Worm (Caenorhabditis elegans) whole organism, early embryonic: ENCODE data around the gene T03F7.7.

Source experiments
- B0310.2 ChIP-seq: sonication (generic microtip); optimal IDR thresholded peaks from 2 replicates; lab custom pipeline; 2016; ENCODE audit warnings: mild to moderate bottlenecking, missing genetic modification characterization, missing compliant biosample characterization
- F13C5.2 ChIP-seq: sonication (generic microtip); optimal IDR thresholded peaks from 2 replicates; lab custom pipeline; 2017; ENCODE audit warnings: mild to moderate bottlenecking, missing genetic modification characterization, inconsistent platforms, missing compliant biosample characterization
- aly-1 ChIP-seq: sonication (generic microtip); optimal IDR thresholded peaks from 2 replicates; lab custom pipeline; 2016; ENCODE audit warnings: missing genetic modification characterization, missing compliant biosample characterization
- ama-1 ChIP-seq: fragments of 150-350 bp; optimal IDR thresholded peaks from 2 replicates; lab custom pipeline; 2014
- ceh-13 ChIP-seq: fragments of 200-800 bp; sonication (Bioruptor generic); optimal IDR thresholded peaks from 2 replicates; lab custom pipeline; 2018; ENCODE audit warnings: mild to moderate bottlenecking, missing genetic modification characterization, missing compliant biosample characterization
- ceh-36 ChIP-seq: sonication (generic microtip); optimal IDR thresholded peaks from 2 replicates; lab custom pipeline; 2016; ENCODE audit warnings: missing genetic modification characterization, inconsistent platforms, missing compliant biosample characterization
- ets-7 ChIP-seq: sonication (generic microtip); optimal IDR thresholded peaks from 2 replicates; lab custom pipeline; 2016; ENCODE audit warnings: missing genotype, missing genetic modification characterization, missing compliant biosample characterization
- flt-1 ChIP-seq: fragments of 200-800 bp; sonication (Bioruptor generic); IDR thresholded peaks from 2 replicates; pipeline ENCODE4 v1.3.6; 2022; ENCODE audit warnings: missing genetic modification characterization, missing compliant biosample characterization
- hmbx-1 ChIP-seq: sonication (generic microtip); optimal IDR thresholded peaks from 2 replicates; lab custom pipeline; 2016; ENCODE audit warnings: mild to moderate bottlenecking, missing genetic modification characterization, missing compliant biosample characterization
- hmg-4 ChIP-seq: fragments of 200-800 bp; sonication (Bioruptor generic); optimal IDR thresholded peaks from 2 replicates; lab custom pipeline; 2018; ENCODE audit warnings: mild to moderate bottlenecking, missing genetic modification characterization, missing compliant biosample characterization
- hnd-1 ChIP-seq: sonication (generic microtip); optimal IDR thresholded peaks from 2 replicates; lab custom pipeline; 2016; ENCODE audit warnings: missing genetic modification characterization, missing compliant biosample characterization
- pes-1 ChIP-seq: fragments of 200-800 bp; sonication (Bioruptor generic); IDR thresholded peaks from 2 replicates; pipeline ENCODE4 v1.3.6; 2022; ENCODE audit warnings: missing genetic modification reagents, missing genetic modification characterization, missing compliant biosample characterization
- scrt-1 ChIP-seq: fragments of 200-800 bp; sonication (Bioruptor generic); IDR thresholded peaks from 2 replicates; pipeline ENCODE4 v1.3.6; 2022; ENCODE audit warnings: missing genetic modification characterization, missing compliant biosample characterization
- sea-1 ChIP-seq: fragments of 200-800 bp; sonication (Bioruptor generic); conservative IDR thresholded peaks from 2 replicates; pipeline ENCODE4 v1.3.6; 2022; ENCODE audit warnings: missing genetic modification characterization, missing compliant biosample characterization
- tbx-11 ChIP-seq: fragments of 200-800 bp; sonication (Bioruptor generic); IDR thresholded peaks from 2 replicates; pipeline ENCODE4 v1.3.6; 2022; ENCODE audit warnings: missing genetic modification characterization, missing compliant biosample characterization
- tbx-37 ChIP-seq: fragments of 200-800 bp; sonication (Bioruptor generic); conservative IDR thresholded peaks from 2 replicates; pipeline ENCODE4 v1.3.6; 2022; ENCODE audit warnings: missing genetic modification reagents, missing genetic modification characterization, missing compliant biosample characterization
- tra-4 ChIP-seq: sonication (generic microtip); optimal IDR thresholded peaks from 2 replicates; lab custom pipeline; 2017; ENCODE audit warnings: missing genetic modification characterization, missing compliant biosample characterization

The T03F7.7 gene

DNA sequence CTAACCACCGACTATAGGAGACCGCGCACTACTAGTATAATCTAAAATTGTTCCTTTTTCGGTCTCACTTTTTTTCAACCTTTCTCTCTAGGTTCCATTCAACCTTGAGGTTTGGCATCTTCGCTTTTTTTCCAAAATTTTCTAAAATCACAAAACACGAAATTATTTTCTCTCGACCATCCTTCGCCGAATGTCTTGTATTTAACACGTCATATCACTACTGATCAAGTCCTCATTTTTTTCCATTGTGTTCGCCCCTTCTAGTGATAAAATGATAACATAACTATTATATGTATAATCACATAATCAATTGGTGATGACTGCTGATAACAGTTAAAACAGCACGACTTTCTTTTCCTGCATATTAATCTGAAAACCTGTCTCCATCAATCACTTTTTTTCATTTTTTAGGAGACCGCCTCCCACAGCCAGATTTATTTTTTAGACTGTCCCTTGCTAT is at the start of gene T03F7.7:
Gene T03F7.7, plus strand, starts transcription at position 410 of the 460 bp plus-strand sequence.
- TF ChIP-seq F13C5.2 (tag; lab: Kevin White, UChicago) (no peak), hnd-1 (tag; lab: Kevin White, UChicago) (no peak), tbx-11 (no peak), hmg-4 (no peak), flt-1 (no peak), pes-1 (GFP tag; lab: Robert Waterston, UW) (no peak), tra-4 (tag; lab: Kevin White, UChicago) (no peak)

DNA sequence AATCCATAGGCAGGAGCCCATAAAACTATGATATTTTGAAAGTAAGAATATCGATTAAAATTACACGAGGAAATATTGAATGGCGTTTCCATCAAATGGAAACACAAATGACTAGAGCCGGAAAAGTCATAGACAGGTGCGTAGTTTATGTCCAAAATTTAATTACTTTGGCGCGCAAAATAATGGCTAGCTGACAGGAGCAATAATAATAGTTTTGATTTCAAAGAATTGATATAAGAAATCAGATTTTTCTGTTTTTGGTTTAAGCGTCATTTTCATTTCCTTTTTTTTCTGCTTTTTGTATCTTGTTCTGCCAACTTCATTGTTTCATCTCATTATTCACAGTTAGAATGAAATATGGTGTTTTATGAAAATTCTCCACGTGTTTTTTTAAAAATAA is 48.2 kb upstream of the T03F7.7 start, which contains the start of gene F07B10.4:
Gene F07B10.4, minus strand, starts transcription at position 101 of the 400 bp plus-strand sequence.
- TF ChIP-seq hmg-4 (no peak), tbx-11 (no peak), ceh-13 (no peak), aly-1 (tag; lab: Kevin White, UChicago) (no peak), ceh-36 (tag; lab: Kevin White, UChicago) (no peak), tbx-37 (no peak), ets-7 (tag; lab: Kevin White, UChicago) (no peak)

DNA sequence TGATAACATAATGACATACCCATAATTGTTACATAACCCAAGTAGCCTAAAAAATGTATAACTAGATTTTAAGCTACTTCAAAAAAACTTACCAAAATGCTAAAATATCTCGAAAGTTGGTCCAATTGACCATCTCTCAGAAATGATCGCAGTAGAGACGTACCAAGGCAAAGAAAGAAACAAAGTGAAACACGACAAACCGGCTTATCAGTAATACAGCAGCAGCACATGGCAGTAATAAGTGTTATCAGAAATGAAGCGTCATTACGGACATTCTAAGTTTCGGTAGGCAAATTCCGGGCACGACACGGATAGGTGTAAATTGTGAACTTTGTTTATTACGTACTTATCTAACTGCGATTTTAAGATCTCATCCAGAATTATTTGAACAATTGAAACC is 45.7 kb upstream of the T03F7.7 start, which contains the start of gene cln-3.1:
Gene cln-3.1, minus strand, starts transcription at position 171 of the 400 bp plus-strand sequence.
- TF ChIP-seq flt-1 (no peak), tbx-11 (no peak), scrt-1 (GFP tag; lab: Robert Waterston, UW) (no peak), ceh-36 (tag; lab: Kevin White, UChicago) (no peak), ama-1 (lab: Kevin White, UChicago) (no peak), F13C5.2 (tag; lab: Kevin White, UChicago) (no peak), ets-7 (tag; lab: Kevin White, UChicago) (no peak), sea-1 (no peak), hmbx-1 (no peak), tra-4 (tag; lab: Kevin White, UChicago) (no peak), hnd-1 (tag; lab: Kevin White, UChicago) (no peak), aly-1 (tag; lab: Kevin White, UChicago) (no peak), pes-1 (GFP tag; lab: Robert Waterston, UW) (no peak), B0310.2 (tag; lab: Kevin White, UChicago) (no peak)

DNA sequence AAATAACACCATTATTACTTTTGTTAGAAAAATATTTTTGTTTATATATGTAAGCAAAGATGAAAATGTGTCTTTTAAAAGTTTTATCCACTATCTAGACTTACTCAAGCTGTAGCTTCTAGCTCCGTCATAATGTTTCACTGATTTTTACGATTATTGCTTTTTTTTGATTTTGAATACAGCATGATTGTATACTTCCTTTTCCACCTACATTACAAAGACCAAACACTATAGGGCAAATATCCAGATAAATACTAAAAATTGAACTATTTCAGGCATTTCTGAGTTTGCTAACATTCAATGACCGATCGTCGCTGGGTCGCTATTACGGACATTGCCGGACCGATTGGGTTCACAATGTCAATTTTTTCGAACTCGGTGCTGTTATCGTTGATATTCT is 44.5 kb upstream of the T03F7.7 start, which contains the start of gene str-116:
Gene str-116, plus strand, starts transcription at position 301 of the 400 bp plus-strand sequence.
- TF ChIP-seq ceh-36 (tag; lab: Kevin White, UChicago): no peak
- TF ChIP-seq sea-1: no peak
- no peak for TF ChIP-seq scrt-1 (GFP tag; lab: Robert Waterston, UW)
- no peak for TF ChIP-seq ceh-13
- TF ChIP-seq tbx-37: no peak
- no peak for TF ChIP-seq F13C5.2 (tag; lab: Kevin White, UChicago)
- no peak for TF ChIP-seq ama-1 (lab: Kevin White, UChicago)
- TF ChIP-seq pes-1 (GFP tag; lab: Robert Waterston, UW): no peak

DNA sequence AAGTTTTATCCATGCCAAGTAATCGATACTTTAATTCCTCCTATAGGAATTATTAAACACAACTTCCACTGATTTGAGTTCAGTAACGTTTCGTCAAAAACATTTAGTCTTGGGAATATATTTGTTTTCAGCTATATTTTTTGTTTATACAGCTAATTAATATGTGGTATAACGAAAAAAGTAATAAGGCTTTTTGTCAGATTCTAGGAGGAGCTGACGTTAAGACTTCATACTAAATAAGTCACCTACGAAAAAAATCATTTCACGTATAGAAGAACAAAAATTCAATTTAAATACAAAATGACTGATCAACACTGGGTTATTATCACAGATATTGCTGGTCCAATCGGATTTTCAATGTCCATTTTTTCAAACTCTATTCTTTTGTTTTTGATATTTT is 42.4 kb upstream of the T03F7.7 start, which contains the start of gene str-115:
Gene str-115, plus strand, starts transcription at position 301 of the 400 bp plus-strand sequence.
- TF ChIP-seq scrt-1 (GFP tag; lab: Robert Waterston, UW) (no peak), ets-7 (tag; lab: Kevin White, UChicago) (no peak)

DNA sequence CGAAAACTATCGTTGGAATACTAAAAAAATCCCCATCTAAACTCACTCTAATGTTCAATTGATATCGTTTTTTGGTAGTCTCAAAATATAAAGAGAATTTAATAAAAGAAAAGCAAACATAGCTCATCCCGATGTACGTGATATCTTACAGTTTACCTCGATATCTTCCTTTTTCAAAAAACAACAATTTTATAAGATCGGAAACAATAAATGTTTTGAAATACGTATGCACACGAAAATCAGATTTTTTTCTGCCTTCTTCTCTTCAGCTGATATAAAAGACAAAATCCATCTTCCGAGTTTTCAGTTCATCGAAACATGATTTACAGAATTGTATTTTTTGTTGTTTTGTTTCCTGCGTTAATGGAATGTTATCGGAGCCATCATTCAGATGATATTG is 40.2 kb upstream of the T03F7.7 start, which contains the start of gene clec-222:
Gene clec-222, plus strand, starts transcription at position 301 of the 400 bp plus-strand sequence.
- TF ChIP-seq hnd-1 (tag; lab: Kevin White, UChicago) (no peak), tra-4 (tag; lab: Kevin White, UChicago) (no peak), tbx-37 (no peak), tbx-11 (no peak), scrt-1 (GFP tag; lab: Robert Waterston, UW) (no peak), flt-1 (no peak), sea-1 (no peak), ets-7 (tag; lab: Kevin White, UChicago) (no peak), F13C5.2 (tag; lab: Kevin White, UChicago) (no peak), ceh-13 (no peak), pes-1 (GFP tag; lab: Robert Waterston, UW) (no peak), ama-1 (lab: Kevin White, UChicago) (no peak)

DNA sequence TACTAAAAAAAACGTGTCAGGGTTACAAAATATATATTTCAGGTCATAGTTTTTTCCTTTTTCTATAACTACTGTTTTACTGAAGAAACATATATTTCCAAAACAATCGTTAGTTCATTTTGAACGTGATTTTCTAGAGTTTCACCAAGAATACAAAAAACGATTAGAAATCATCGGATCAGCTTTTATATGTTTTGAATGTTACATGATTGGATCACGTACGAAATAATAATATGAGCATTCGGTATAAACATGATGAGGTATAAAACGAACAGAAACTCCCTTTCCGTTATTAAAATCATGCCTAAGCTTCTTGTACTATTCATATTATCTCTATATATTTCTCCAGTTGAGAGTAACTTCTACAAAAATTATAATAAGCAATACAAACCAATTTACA is 38.4 kb upstream of the T03F7.7 start, which contains the start of gene clec-223:
Gene clec-223, plus strand, starts transcription at position 301 of the 400 bp plus-strand sequence.
- no peak for TF ChIP-seq ets-7 (tag; lab: Kevin White, UChicago)
- TF ChIP-seq hnd-1 (tag; lab: Kevin White, UChicago): no peak
- no peak for TF ChIP-seq B0310.2 (tag; lab: Kevin White, UChicago)
- TF ChIP-seq sea-1: no peak
- TF ChIP-seq F13C5.2 (tag; lab: Kevin White, UChicago): no peak
- TF ChIP-seq tbx-11: no peak
- TF ChIP-seq pes-1 (GFP tag; lab: Robert Waterston, UW): no peak
- TF ChIP-seq tbx-37: no peak
- TF ChIP-seq ceh-13: no peak
- TF ChIP-seq scrt-1 (GFP tag; lab: Robert Waterston, UW): no peak

DNA sequence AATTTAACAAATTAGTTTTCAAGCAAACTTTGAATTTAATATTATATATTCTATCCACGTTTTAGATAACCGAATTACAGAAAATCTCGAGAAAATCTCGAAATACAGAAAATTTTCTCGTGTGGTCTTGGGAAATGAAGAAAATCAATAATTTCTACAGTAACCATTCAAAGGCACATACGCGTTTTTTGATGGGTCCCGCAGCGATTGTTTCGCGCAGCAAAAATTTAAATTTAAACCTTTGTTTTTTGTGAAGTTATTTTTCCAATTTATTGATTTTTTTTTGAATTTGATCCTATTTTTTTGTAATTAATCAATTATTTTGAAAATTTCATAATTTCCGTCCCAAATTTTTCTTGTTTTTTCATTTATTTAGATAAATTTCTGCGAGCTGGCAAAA is 31.7 kb upstream of the T03F7.7 start:
- TF ChIP-seq tbx-11 (no peak), hmbx-1 (no peak), B0310.2 (tag; lab: Kevin White, UChicago) (no peak), flt-1 (no peak), sea-1 (no peak), aly-1 (tag; lab: Kevin White, UChicago) (no peak), ceh-36 (tag; lab: Kevin White, UChicago) (no peak)
